Fruit fly (Drosophila melanogaster): ENCODE results near the gene Tango6.

Tango6 gene

DNA sequence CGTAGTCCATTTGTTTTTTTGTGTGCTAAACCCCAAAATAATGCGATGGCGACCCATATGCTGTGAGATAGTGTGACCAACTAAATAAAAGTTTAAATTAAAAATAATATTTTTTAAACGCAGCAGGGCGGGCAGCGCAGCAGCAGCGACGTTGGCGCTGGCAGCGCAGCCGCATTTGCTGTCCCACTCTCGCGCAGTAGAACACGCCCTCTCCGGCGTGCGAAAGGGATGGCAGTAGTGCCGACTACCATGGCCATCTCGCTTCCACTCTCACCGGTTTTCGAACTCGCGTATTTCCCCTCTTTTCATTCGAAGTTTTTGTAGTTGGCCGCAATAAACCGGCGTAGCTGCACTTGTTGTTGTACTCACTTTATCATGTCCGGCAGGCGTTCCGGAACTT is 32.8 kb upstream of the Tango6 start (continued):
- TF ChIP-seq slbo (GFP tag; IDR thresholded peaks at IDR 0.05) = no peak
- peak; percentile 48; the same call in 1 of the 2 replicates for TF ChIP-seq CG8765 (GFP tag; IDR thresholded peaks at IDR 0.05)
- TF ChIP-seq Oli (tag; optimal IDR thresholded peaks at IDR 0.05) = no peak
- TF ChIP-seq dpn (GFP tag; optimal IDR thresholded peaks at IDR 0.05) = no peak
- TF ChIP-seq CG4730 (GFP tag; IDR thresholded peaks at IDR 0.05) = no peak
- peak; percentile 96 for TF ChIP-seq Nf-YB (GFP tag; optimal IDR thresholded peaks at IDR 0.05)
- no peak for TF ChIP-seq tx (GFP tag; optimal IDR thresholded peaks at IDR 0.05)
- peak; percentile 15 for TF ChIP-seq nerfin-1 (tag; optimal IDR thresholded peaks at IDR 0.05)

- TF ChIP-seq tx (GFP tag; optimal IDR thresholded peaks at IDR 0.05) = no peak
- TF ChIP-seq nau (GFP tag; optimal IDR thresholded peaks at IDR 0.05) = peak; percentile 11
- peak; percentile 82 for TF ChIP-seq nom (GFP tag; optimal IDR thresholded peaks at IDR 0.05)
- TF ChIP-seq Med (GFP tag) = peak; percentile 38
- TF ChIP-seq pho (GFP tag; optimal IDR thresholded peaks at IDR 0.05) = no peak
- TF ChIP-seq pzg (GFP tag; optimal IDR thresholded peaks at IDR 0.05) = no peak
- no peak for TF ChIP-seq salm (tag; optimal IDR thresholded peaks at IDR 0.05)
- peak in 1 of 2 experiments; percentile 38 for TF ChIP-seq bsh (GFP tag; optimal IDR thresholded peaks at IDR 0.05)
Measured at dm6 chr2L:18943309-18943708, 25.5 kb upstream of the Tango6 start.

dm6 chr2L:18943797-18944174 is 25.0 kb upstream of the Tango6 start, which contains the start of gene ssp3:
Gene ssp3, minus strand, starts transcription at chr2L:18943960.
- peak; percentile 37 for TF ChIP-seq CG10267 (tag; optimal IDR thresholded peaks at IDR 0.05)
- TF ChIP-seq PHDP (tag; optimal IDR thresholded peaks at IDR 0.05) = peak; percentile 23
- TF ChIP-seq psq (GFP tag; optimal IDR thresholded peaks at IDR 0.05) = no peak
- no peak for TF ChIP-seq sens-2 (GFP tag; IDR thresholded peaks at IDR 0.05)
- no peak for TF ChIP-seq CG32767 (GFP tag; IDR thresholded peaks at IDR 0.05)
- no peak for TF ChIP-seq CG9797 (GFP tag; optimal IDR thresholded peaks at IDR 0.05)
- peak; percentile 96 for TF ChIP-seq CG17186 (GFP tag; optimal IDR thresholded peaks at IDR 0.05)
- TF ChIP-seq CkIIα-i1 (GFP tag; IDR thresholded peaks at IDR 0.05) = no peak
- TF ChIP-seq crp (GFP tag; optimal IDR thresholded peaks at IDR 0.05) = peak; percentile 62 to 92
- TF ChIP-seq gfzf (GFP tag; optimal IDR thresholded peaks at IDR 0.05) = peak; percentile 56
- no peak for TF ChIP-seq CG12659 (GFP tag; optimal IDR thresholded peaks at IDR 0.05)
- TF ChIP-seq CG14710 (tag; optimal IDR thresholded peaks at IDR 0.05) = peak; percentile 44
- TF ChIP-seq CG1529 (GFP tag; optimal IDR thresholded peaks at IDR 0.05) = no peak
- no peak for TF ChIP-seq CG11723 (GFP tag; optimal IDR thresholded peaks at IDR 0.05)
- no peak for TF ChIP-seq CG34376 (GFP tag; optimal IDR thresholded peaks at IDR 0.05)
- TF ChIP-seq CG15514 (GFP tag; optimal IDR thresholded peaks at IDR 0.05) = no peak
- TF ChIP-seq CG4730 (GFP tag; IDR thresholded peaks at IDR 0.05) = no peak
- no peak for TF ChIP-seq CG17802 (tag; optimal IDR thresholded peaks at IDR 0.05)
- TF ChIP-seq mld (GFP tag; IDR thresholded peaks at IDR 0.05; ENCODE audit: partially characterized antibody) = no peak
- TF ChIP-seq CG8944 (GFP tag; optimal IDR thresholded peaks at IDR 0.05) = no peak
- no peak for TF ChIP-seq CG2678 (tag; optimal IDR thresholded peaks at IDR 0.05)
- TF ChIP-seq Mes4 (GFP tag; optimal IDR thresholded peaks at IDR 0.05) = no peak
- no peak for TF ChIP-seq Ets65A (GFP tag)
- no peak for TF ChIP-seq Mrtf (GFP tag; IDR thresholded peaks at IDR 0.05)
- peak; percentile 5 for TF ChIP-seq MESR4 (GFP tag; optimal IDR thresholded peaks at IDR 0.05)
- TF ChIP-seq unc-4 (GFP tag; IDR thresholded peaks at IDR 0.05; ENCODE audit: partially characterized antibody) = no peak
- peak; percentile 54 for TF ChIP-seq stwl (tag; optimal IDR thresholded peaks at IDR 0.05)
- no peak for TF ChIP-seq trh (GFP tag; optimal IDR thresholded peaks at IDR 0.05)
- no peak for TF ChIP-seq Taf1 (GFP tag; IDR thresholded peaks at IDR 0.05)
- no peak for TF ChIP-seq CG10543 (GFP tag; optimal IDR thresholded peaks at IDR 0.05)
- peak; percentile 8 for TF ChIP-seq trem (tag; optimal IDR thresholded peaks at IDR 0.05)
- TF ChIP-seq pzg (GFP tag; optimal IDR thresholded peaks at IDR 0.05) = peak; percentile 45
- no peak for TF ChIP-seq Vsx1 (GFP tag; optimal IDR thresholded peaks at IDR 0.05)
- TF ChIP-seq CG14667 (GFP tag; IDR thresholded peaks at IDR 0.05) = no peak
